Worm (Caenorhabditis elegans): Measurements from ENCODE around the gene F17H10.4.

- TF ChIP-seq D2030.7 (GFP tag; IDR thresholded peaks at IDR 0.05) (no peak), Y53F4B.3 (GFP tag; IDR thresholded peaks at IDR 0.05) (no peak), snpc-4 (GFP tag; optimal IDR thresholded peaks at IDR 0.05) (no peak), snpc-4 (tag; optimal IDR thresholded peaks at IDR 0.05) (no peak)
These were observed 39.4 kb upstream of the F17H10.4 start for ce11 chrX:13165686-13166085.
